Worm (Caenorhabditis elegans): ENCODE results near the gene F43C11.2.

F43C11.2 gene

ce11 chrII:2368956-2369355, 14.4 kb downstream of the F43C11.2 start, which contains the start of gene hpo-25:
TSS of gene hpo-25 (plus strand) at chrII:2369256.
- TF ChIP-seq ceh-45 (GFP tag; IDR thresholded peaks at IDR 0.05), result no peak
- no peak for TF ChIP-seq sdc-2 (tag; optimal IDR thresholded peaks at IDR 0.05)
- TF ChIP-seq K09A11.1 (tag; optimal IDR thresholded peaks at IDR 0.05; ENCODE audit: insufficient read depth), result no peak
- no peak for TF ChIP-seq tbx-7 (tag; optimal IDR thresholded peaks at IDR 0.05)
- no peak for TF ChIP-seq ahr-1 (tag; optimal IDR thresholded peaks at IDR 0.05)
- TF ChIP-seq K02D7.2 (tag; optimal IDR thresholded peaks at IDR 0.05), result no peak
- no peak for TF ChIP-seq lim-6 (tag; optimal IDR thresholded peaks at IDR 0.05)
- TF ChIP-seq fkh-10 (GFP tag; optimal IDR thresholded peaks at IDR 0.05), result no peak
- no peak for TF ChIP-seq syd-9 (tag; optimal IDR thresholded peaks at IDR 0.05)
- TF ChIP-seq pros-1 (tag; optimal IDR thresholded peaks at IDR 0.05), result no peak
- TF ChIP-seq npax-4 (tag; optimal IDR thresholded peaks at IDR 0.05), result no peak
- TF ChIP-seq Y22D7AL.16 (tag; optimal IDR thresholded peaks at IDR 0.05), result no peak
- TF ChIP-seq ceh-2 (tag; optimal IDR thresholded peaks at IDR 0.05), result no peak
- TF ChIP-seq ceh-30 (tag; optimal IDR thresholded peaks at IDR 0.05), result no peak

ce11 chrII:2372090-2372489, 17.5 kb downstream of the F43C11.2 start, which contains the start of gene F16G10.3:
TSS of gene F16G10.3 (plus strand) at chrII:2372390.
- TF ChIP-seq ceh-2 (tag; optimal IDR thresholded peaks at IDR 0.05), result no peak
- no peak for TF ChIP-seq ttx-3 (tag; optimal IDR thresholded peaks at IDR 0.05)
- no peak for TF ChIP-seq lin-11 (tag; optimal IDR thresholded peaks at IDR 0.05)
- TF ChIP-seq fkh-10 (GFP tag; optimal IDR thresholded peaks at IDR 0.05), result no peak
- TF ChIP-seq fkh-6 (tag; optimal IDR thresholded peaks at IDR 0.05), result no peak
- no peak for TF ChIP-seq ref-2 (tag; optimal IDR thresholded peaks at IDR 0.05)
- TF ChIP-seq pqm-1 (tag; optimal IDR thresholded peaks at IDR 0.05), result no peak
- TF ChIP-seq tbx-7 (tag; optimal IDR thresholded peaks at IDR 0.05), result no peak
- no peak for TF ChIP-seq tbx-2 (tag; optimal IDR thresholded peaks at IDR 0.05)
- no peak for TF ChIP-seq madf-2 (tag; optimal IDR thresholded peaks at IDR 0.05)
- no peak for TF ChIP-seq ceh-31 (tag; optimal IDR thresholded peaks at IDR 0.05)
- no peak for TF ChIP-seq nfya-1 (tag; optimal IDR thresholded peaks at IDR 0.05)
- TF ChIP-seq T23F11.4 (GFP tag; optimal IDR thresholded peaks at IDR 0.05), result no peak
- TF ChIP-seq pag-3 (tag; optimal IDR thresholded peaks at IDR 0.05; ENCODE audit: borderline replicate concordance), result no peak
- TF ChIP-seq npax-4 (tag; optimal IDR thresholded peaks at IDR 0.05), result no peak
- no peak for TF ChIP-seq zip-5 (tag; optimal IDR thresholded peaks at IDR 0.05)
- TF ChIP-seq sdc-2 (tag; optimal IDR thresholded peaks at IDR 0.05), result no peak
- no peak for TF ChIP-seq hlh-6 (tag; optimal IDR thresholded peaks at IDR 0.05)

- TF ChIP-seq ztf-16 (tag; optimal IDR thresholded peaks at IDR 0.05) (no peak), gmeb-2 (tag; optimal IDR thresholded peaks at IDR 0.05) (no peak), sox-4 (tag; optimal IDR thresholded peaks at IDR 0.05) (no peak), sox-2 (GFP tag; IDR thresholded peaks at IDR 0.05) (no peak), K09A11.1 (tag; optimal IDR thresholded peaks at IDR 0.05; ENCODE audit: insufficient read depth) (no peak)
These were observed 20.4 kb downstream of the F43C11.2 start, which contains the start of gene F16G10.2 for ce11 chrII:2374973-2375372. TSS of gene F16G10.2 (plus strand) at chrII:2375273.

ce11 chrII:2377751-2378150, 23.2 kb downstream of the F43C11.2 start, which contains the start of gene F16G10.6:
TSS of gene F16G10.6 (minus strand) at chrII:2377851.
- TF ChIP-seq ttx-3 (tag; optimal IDR thresholded peaks at IDR 0.05) (no peak), hlh-13 (GFP tag; optimal IDR thresholded peaks at IDR 0.05) (no peak), ceh-30 (tag; optimal IDR thresholded peaks at IDR 0.05) (no peak), syd-9 (tag; optimal IDR thresholded peaks at IDR 0.05) (no peak), ceh-9 (tag; optimal IDR thresholded peaks at IDR 0.05) (no peak), sox-2 (GFP tag; IDR thresholded peaks at IDR 0.05) (no peak), fax-1 (tag; optimal IDR thresholded peaks at IDR 0.05) (no peak), lin-11 (tag; optimal IDR thresholded peaks at IDR 0.05) (no peak), ceh-19 (GFP tag; optimal IDR thresholded peaks at IDR 0.05) (no peak), C08G9.2 (tag; optimal IDR thresholded peaks at IDR 0.05) (no peak), unc-86 (tag; optimal IDR thresholded peaks at IDR 0.05) (no peak), pqm-1 (tag; optimal IDR thresholded peaks at IDR 0.05) (no peak), ref-2 (tag; optimal IDR thresholded peaks at IDR 0.05) (no peak), zip-5 (tag; optimal IDR thresholded peaks at IDR 0.05) (no peak), ama-1 (optimal IDR thresholded peaks at IDR 0.05) (no peak), pha-4 (tag; optimal IDR thresholded peaks at IDR 0.05) (no peak), elt-4 (tag; optimal IDR thresholded peaks at IDR 0.05) (no peak), hlh-30 (tag; optimal IDR thresholded peaks at IDR 0.05; ENCODE audit: insufficient read depth) (no peak)
